Fruit fly (Drosophila melanogaster) whole organism, embryonic: ENCODE data around the gene CkIIalpha-i3.

Experiments used
- CG10543 ChIP-seq: fragments of 200-800 bp; sonication (Bioruptor generic); optimal IDR thresholded peaks from 3 replicates; lab custom pipeline; 2017; ENCODE audit warnings: missing biosample characterization, mild to moderate bottlenecking, missing genetic modification characterization, moderate library complexity
- CG11560 ChIP-seq: fragments of 200-800 bp; sonication (Bioruptor generic); IDR thresholded peaks from 3 replicates; pipeline ENCODE4 v1.3.6; 2022; ENCODE audit warnings: missing biosample characterization, missing genetic modification characterization
- CG14965 ChIP-seq: fragments of 200-800 bp; sonication (Bioruptor generic); optimal IDR thresholded peaks from 2 replicates; lab custom pipeline; 2016; ENCODE audit warnings: missing biosample characterization, missing genetic modification characterization, borderline replicate concordance
- CG7556 ChIP-seq: fragments of 200-800 bp; sonication (Bioruptor generic); optimal IDR thresholded peaks from 2 replicates; lab custom pipeline; 2017; ENCODE audit warnings: missing biosample characterization, mild to moderate bottlenecking, missing genetic modification characterization
- CG8290 ChIP-seq, 3 experiments: fragments of 200-800 bp; sonication (Bioruptor generic); optimal IDR thresholded peaks; 2 replicates each; lab custom pipeline; 2016 to 2019; ENCODE audit warnings: missing biosample characterization in 3 of 3, missing genetic modification characterization in 3 of 3, mild to moderate bottlenecking in 2 of 3, moderate library complexity in 1 of 3
- H15 ChIP-seq: fragments of 200-800 bp; sonication (Bioruptor generic); IDR thresholded peaks from 3 replicates; pipeline ENCODE4 v1.3.6; 2022; ENCODE audit warnings: missing biosample characterization, missing genetic modification characterization
- Hey ChIP-seq: fragments of 200-800 bp; sonication (Bioruptor generic); optimal IDR thresholded peaks from 3 replicates; lab custom pipeline; 2018; ENCODE audit warnings: missing biosample characterization, mild to moderate bottlenecking, missing genetic modification characterization
- Hr78 ChIP-seq, 2 experiments: fragments of 200-800 bp in 1 of 2; fragments of >200 bp in 1 of 2; sonication (Bioruptor generic) in 1 of 2; optimal IDR thresholded peaks; 2 replicates each; lab custom pipeline; 2017 to 2019; ENCODE audit warnings: missing biosample characterization in 2 of 2, missing genetic modification characterization in 2 of 2, mild to moderate bottlenecking in 1 of 2, moderate library complexity in 1 of 2
- Stat92E ChIP-seq, 3 experiments: fragments of >200 bp in 2 of 3; fragments of 200-800 bp in 1 of 3; sonication (Bioruptor generic) in 1 of 3; optimal IDR thresholded peaks; 2 replicates each; lab custom pipeline; 2017 to 2019; ENCODE audit warnings: missing biosample characterization in 3 of 3, missing genetic modification characterization in 3 of 3, mild to moderate bottlenecking in 1 of 3, moderate library complexity in 1 of 3
- br ChIP-seq: fragments of >200 bp; optimal IDR thresholded peaks from 2 replicates; lab custom pipeline; 2017
- corto ChIP-seq: fragments of 200-800 bp; sonication (Bioruptor generic); optimal IDR thresholded peaks from 2 replicates; lab custom pipeline; 2016; ENCODE audit warnings: missing biosample characterization, mild to moderate bottlenecking, missing genetic modification characterization, moderate library complexity
- prd ChIP-seq, 3 experiments: fragments of >200 bp in 2 of 3; fragments of 200-800 bp in 1 of 3; sonication (Bioruptor generic) in 1 of 3; optimal IDR thresholded peaks in 2 of 3; IDR thresholded peaks in 1 of 3; 2 replicates in 2 of 3; 3 replicates in 1 of 3; pipeline versions ENCODE4 v1.3.6 to Lab custom; 2017 to 2022; ENCODE audit warnings: missing biosample characterization in 1 of 3, missing genetic modification characterization in 1 of 3
- slou ChIP-seq: fragments of 200-800 bp; sonication (Bioruptor generic); optimal IDR thresholded peaks from 3 replicates; lab custom pipeline; 2016; ENCODE audit warnings: missing biosample characterization, missing genetic modification characterization
- ssp ChIP-seq: fragments of 200-800 bp; sonication (Bioruptor generic); IDR thresholded peaks from 2 replicates; pipeline ENCODE4 v1.3.6; 2022; ENCODE audit warnings: missing biosample characterization, missing genetic modification characterization

DNA sequence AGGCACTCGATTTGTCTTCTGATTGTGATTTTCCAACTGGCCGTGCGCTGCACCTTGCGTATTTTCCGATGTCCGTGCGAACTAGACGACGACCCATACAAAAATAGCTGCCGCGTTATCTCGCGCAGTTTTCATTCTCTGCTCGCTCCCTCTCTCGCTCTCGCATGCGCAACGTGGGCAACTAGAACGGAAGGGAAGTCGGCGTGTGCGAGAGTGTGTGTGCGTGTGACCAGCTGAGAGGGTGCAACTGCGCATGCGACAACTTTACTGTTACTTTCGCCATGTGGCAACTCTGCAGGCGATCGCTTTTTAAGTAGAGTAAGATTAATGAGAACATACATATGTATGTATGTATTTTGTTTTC is 25.0 kb downstream of the CkIIalpha-i3 start, which contains the start of gene ebd1:
- TF ChIP-seq prd (optimal IDR thresholded peaks at IDR 0.05; lab: Kevin White, UChicago) (no peak), prd (GFP tag; IDR thresholded peaks at IDR 0.05; lab: Robert Waterston, UW) (no peak), H15 (GFP tag; lab: Robert Waterston, UW) (no peak), CG11560 (tag; lab: Robert Waterston, UW) (no peak), slou (GFP tag; lab: Kevin White, UChicago) (no peak), Stat92E (GFP tag; optimal IDR thresholded peaks at IDR 0.05; lab: Kevin White, UChicago) (no peak), CG7556 (GFP tag; lab: Kevin White, UChicago) (no peak), CG10543 (no peak), ssp (GFP tag; lab: Robert Waterston, UW) (no peak), Hr78 (GFP tag; optimal IDR thresholded peaks at IDR 0.05; lab: Kevin White, UChicago) (peak in 1 of 2 experiments; percentile 79), Hey (tag; lab: Kevin White, UChicago) (no peak), br (lab: Kevin White, UChicago) (no peak), CG8290 (GFP tag; optimal IDR thresholded peaks at IDR 0.05; lab: Kevin White, UChicago) (peak; percentile 47), CG8290 (tag; optimal IDR thresholded peaks at IDR 0.05; lab: Kevin White, UChicago) (peak; percentile 24 to 61), CG14965 (GFP tag; lab: Kevin White, UChicago) (no peak), corto (GFP tag; lab: Kevin White, UChicago) (no peak)
